Worm (Caenorhabditis elegans): ENCODE data around the gene vha-5.

DNA sequence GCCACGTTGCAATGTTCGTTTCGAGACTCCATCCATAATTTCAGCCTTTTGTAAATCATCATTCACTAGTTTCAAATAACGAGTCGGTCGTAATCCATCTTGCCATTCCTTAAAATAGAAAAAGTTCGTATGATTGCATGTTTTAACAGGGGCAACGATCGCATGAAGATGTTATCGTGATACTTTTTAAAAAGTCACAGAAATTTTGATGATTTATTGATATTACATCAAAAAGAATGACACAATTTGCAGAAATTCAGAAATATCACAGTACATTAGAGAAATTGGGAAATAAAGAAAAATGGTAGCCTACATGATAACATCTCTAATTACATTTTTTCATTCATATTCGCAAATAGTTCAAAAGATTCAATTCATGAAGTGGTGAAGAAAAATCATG is 30.4 kb upstream of the vha-5 start:
- no peak for TF ChIP-seq elt-4 (tag; optimal IDR thresholded peaks at IDR 0.05)
- no peak for TF ChIP-seq sox-4 (tag; optimal IDR thresholded peaks at IDR 0.05)
- TF ChIP-seq unc-55 (GFP tag; optimal IDR thresholded peaks at IDR 0.05) = no peak
- no peak for TF ChIP-seq C38D4.7 (GFP tag; optimal IDR thresholded peaks at IDR 0.05)
- TF ChIP-seq fkh-6 (tag; optimal IDR thresholded peaks at IDR 0.05) = no peak
- no peak for TF ChIP-seq unc-42 (tag; optimal IDR thresholded peaks at IDR 0.05)
- TF ChIP-seq pha-2 (tag; optimal IDR thresholded peaks at IDR 0.05) = no peak
- TF ChIP-seq dve-1 (tag; optimal IDR thresholded peaks at IDR 0.05) = no peak
- no peak for TF ChIP-seq ceh-19 (GFP tag; optimal IDR thresholded peaks at IDR 0.05)
- TF ChIP-seq ets-4 (tag; optimal IDR thresholded peaks at IDR 0.05) = no peak
